Fruit fly (Drosophila melanogaster) whole organism, embryonic: ENCODE data around the gene dmGlut.

ENCODE experiments used
- BEAF-32 ChIP-seq: fragments of 200-800 bp; sonication (Bioruptor generic); optimal IDR thresholded peaks from 3 replicates; lab custom pipeline; 2017; ENCODE audit warnings: missing biosample characterization, missing genetic modification characterization, mild to moderate bottlenecking, moderate library complexity, missing genetic modification reagents
- Bgb ChIP-seq: fragments of 200-800 bp; sonication (Bioruptor generic); IDR thresholded peaks from 2 replicates; pipeline ENCODE4 v1.3.6; 2022; ENCODE audit warnings: missing biosample characterization, missing genetic modification characterization; ENCODE audit not compliant: partially characterized antibody
- CG11560 ChIP-seq: fragments of 200-800 bp; sonication (Bioruptor generic); IDR thresholded peaks from 3 replicates; pipeline ENCODE4 v1.3.6; 2022; ENCODE audit warnings: missing biosample characterization, missing genetic modification characterization
- CG11695 ChIP-seq: fragments of 200-800 bp; sonication (Bioruptor generic); IDR thresholded peaks from 3 replicates; pipeline ENCODE4 v1.3.6; 2022; ENCODE audit warnings: missing biosample characterization, missing genetic modification characterization
- CG12391 ChIP-seq: fragments of 200-800 bp; sonication (Bioruptor generic); optimal IDR thresholded peaks from 3 replicates; lab custom pipeline; 2018; ENCODE audit warnings: missing biosample characterization, mild to moderate bottlenecking, missing genetic modification characterization, moderate library complexity
- CG12942 ChIP-seq: fragments of 200-800 bp; sonication (Bioruptor generic); optimal IDR thresholded peaks from 3 replicates; lab custom pipeline; 2016; ENCODE audit warnings: missing biosample characterization, missing genetic modification characterization
- CG13624 ChIP-seq: fragments of 200-800 bp; sonication (Bioruptor generic); optimal IDR thresholded peaks from 2 replicates; lab custom pipeline; 2016; ENCODE audit warnings: missing biosample characterization, missing genetic modification characterization
- CG13894 ChIP-seq: fragments of 200-800 bp; sonication (Bioruptor generic); optimal IDR thresholded peaks from 3 replicates; lab custom pipeline; 2018; ENCODE audit warnings: missing biosample characterization, mild to moderate bottlenecking, missing genetic modification characterization, moderate library complexity
- CG14014 ChIP-seq: fragments of 200-800 bp; sonication (Bioruptor generic); IDR thresholded peaks from 2 replicates; pipeline ENCODE4 v1.3.6; 2022; ENCODE audit warnings: missing biosample characterization, missing genetic modification characterization
- CG15514 ChIP-seq: fragments of 200-800 bp; sonication (Bioruptor generic); optimal IDR thresholded peaks from 3 replicates; lab custom pipeline; 2017; ENCODE audit warnings: missing biosample characterization, missing genetic modification characterization, mild to moderate bottlenecking, moderate library complexity, missing genetic modification reagents
- CG1602 ChIP-seq: fragments of 200-800 bp; sonication (Bioruptor generic); optimal IDR thresholded peaks from 3 replicates; lab custom pipeline; 2016; ENCODE audit warnings: missing biosample characterization, missing genetic modification characterization
- CG17328 ChIP-seq: fragments of 200-800 bp; sonication (Bioruptor generic); IDR thresholded peaks from 2 replicates; pipeline ENCODE4 v1.3.6; 2022; ENCODE audit warnings: missing biosample characterization, missing genetic modification characterization
- CG17359 ChIP-seq: fragments of 200-800 bp; sonication (Bioruptor generic); optimal IDR thresholded peaks from 3 replicates; lab custom pipeline; 2018; ENCODE audit warnings: missing biosample characterization, mild to moderate bottlenecking, missing genetic modification characterization, moderate library complexity
- CG17361 ChIP-seq: fragments of 200-800 bp; sonication (Bioruptor generic); IDR thresholded peaks from 3 replicates; pipeline ENCODE4 v1.3.6; 2022; ENCODE audit warnings: missing biosample characterization, missing genetic modification characterization
- CG17612 ChIP-seq: fragments of 200-800 bp; sonication (Bioruptor generic); IDR thresholded peaks from 2 replicates; pipeline ENCODE4 v1.3.6; 2022; ENCODE audit warnings: missing biosample characterization, missing genetic modification characterization
- CG32767 ChIP-seq: fragments of 200-800 bp; sonication (Bioruptor generic); IDR thresholded peaks from 2 replicates; pipeline ENCODE4 v1.3.6; 2022; ENCODE audit warnings: missing biosample characterization, missing genetic modification characterization
- CG34422 ChIP-seq: fragments of 200-800 bp; sonication (Bioruptor generic); IDR thresholded peaks from 3 replicates; pipeline ENCODE4 v1.3.6; 2022; ENCODE audit warnings: missing biosample characterization, missing genetic modification characterization
- CG6689 ChIP-seq: fragments of 200-800 bp; sonication (Bioruptor generic); IDR thresholded peaks from 2 replicates; pipeline ENCODE4 v1.3.6; 2022; ENCODE audit warnings: missing biosample characterization, missing genetic modification characterization
- CG6854 ChIP-seq: fragments of 200-800 bp; sonication (Bioruptor generic); optimal IDR thresholded peaks from 3 replicates; lab custom pipeline; 2017; ENCODE audit warnings: missing biosample characterization, mild to moderate bottlenecking, missing genetic modification characterization
- CG8765 ChIP-seq: fragments of 200-800 bp; sonication (Bioruptor generic); IDR thresholded peaks from 2 replicates; pipeline ENCODE4 v1.3.6; 2022; ENCODE audit warnings: missing biosample characterization, missing genetic modification characterization
- CG9932 ChIP-seq: fragments of 200-800 bp; sonication (Bioruptor generic); IDR thresholded peaks from 2 replicates; pipeline ENCODE4 v1.3.6; 2022; ENCODE audit warnings: missing biosample characterization, missing genetic modification characterization
- CTCF ChIP-seq: fragments of 200-800 bp; sonication (Bioruptor generic); optimal IDR thresholded peaks from 2 replicates; lab custom pipeline; 2017; ENCODE audit warnings: missing biosample characterization, mild to moderate bottlenecking, missing genetic modification characterization, moderate library complexity
- Dp ChIP-seq: fragments of 200-800 bp; sonication (Bioruptor generic); optimal IDR thresholded peaks from 2 replicates; lab custom pipeline; 2018; ENCODE audit warnings: missing biosample characterization, mild to moderate bottlenecking, missing genetic modification characterization, moderate library complexity
- GATAe ChIP-seq: fragments of 200-800 bp; sonication (Bioruptor generic); conservative IDR thresholded peaks from 2 replicates; pipeline ENCODE4 v1.3.6; 2022; ENCODE audit warnings: missing biosample characterization, missing genetic modification characterization
- Hsf ChIP-seq: fragments of 200-800 bp; sonication (Bioruptor generic); optimal IDR thresholded peaks from 3 replicates; lab custom pipeline; 2016; ENCODE audit warnings: missing biosample characterization, missing genetic modification characterization
- Med ChIP-seq: fragments of 200-800 bp; sonication (Bioruptor generic); peaks from one replicate; lab custom pipeline; 2016; ENCODE audit warnings: missing biosample characterization, missing genetic modification characterization, mild to moderate bottlenecking, inconsistent platforms, moderate library complexity
- Neu2 ChIP-seq: fragments of 200-800 bp; sonication (Bioruptor generic); optimal IDR thresholded peaks from 3 replicates; lab custom pipeline; 2016; ENCODE audit warnings: missing biosample characterization, missing genetic modification characterization, borderline replicate concordance
- Sox100B ChIP-seq: fragments of 200-800 bp; sonication (Bioruptor generic); optimal IDR thresholded peaks from 3 replicates; lab custom pipeline; 2018; ENCODE audit warnings: missing biosample characterization, mild to moderate bottlenecking, missing genetic modification characterization
- Sox102F ChIP-seq: fragments of 200-800 bp; sonication (Bioruptor generic); optimal IDR thresholded peaks from 2 replicates; lab custom pipeline; 2018; ENCODE audit warnings: missing biosample characterization, mild to moderate bottlenecking, missing genetic modification characterization, moderate library complexity
- Sry-δ ChIP-seq: fragments of 200-800 bp; sonication (Bioruptor generic); optimal IDR thresholded peaks from 2 replicates; lab custom pipeline; 2016; ENCODE audit warnings: missing biosample characterization, missing genetic modification characterization
- Usf ChIP-seq: fragments of 200-800 bp; sonication (Bioruptor generic); optimal IDR thresholded peaks from 2 replicates; lab custom pipeline; 2017; ENCODE audit warnings: missing genotype, missing biosample characterization, missing genetic modification characterization
- Xrp1 ChIP-seq: fragments of 200-800 bp; sonication (Bioruptor generic); IDR thresholded peaks from 2 replicates; pipeline ENCODE4 v1.3.6; 2022; ENCODE audit warnings: missing biosample characterization, missing genetic modification characterization
- YL-1 ChIP-seq: fragments of 200-800 bp; sonication (Bioruptor generic); optimal IDR thresholded peaks from 3 replicates; lab custom pipeline; 2017; ENCODE audit warnings: missing biosample characterization, mild to moderate bottlenecking, missing genetic modification characterization
- ap ChIP-seq: fragments of 200-800 bp; sonication (Bioruptor generic); IDR thresholded peaks from 2 replicates; pipeline ENCODE4 v1.3.6; 2022; ENCODE audit warnings: missing biosample characterization, missing genetic modification characterization
- chif ChIP-seq, 2 experiments: fragments of 200-800 bp; sonication (Bioruptor generic); optimal IDR thresholded peaks; 3 replicates each; lab custom pipeline; 2016; ENCODE audit warnings: missing biosample characterization in 2 of 2, missing genetic modification characterization in 2 of 2
- gfzf ChIP-seq: fragments of 200-800 bp; sonication (Bioruptor generic); optimal IDR thresholded peaks from 2 replicates; lab custom pipeline; 2016; ENCODE audit warnings: missing biosample characterization, mild to moderate bottlenecking, missing genetic modification characterization, moderate library complexity
- grn ChIP-seq: fragments of 200-800 bp; sonication (Bioruptor generic); optimal IDR thresholded peaks from 3 replicates; lab custom pipeline; 2017; ENCODE audit warnings: missing biosample characterization, missing genetic modification characterization
- ham ChIP-seq: fragments of 200-800 bp; sonication (Bioruptor generic); IDR thresholded peaks from 2 replicates; pipeline ENCODE4 v1.3.6; 2022; ENCODE audit warnings: missing biosample characterization, missing genetic modification characterization
- jigr1 ChIP-seq: fragments of 200-800 bp; sonication (Bioruptor generic); IDR thresholded peaks from 3 replicates; pipeline ENCODE4 v1.3.6; 2022; ENCODE audit warnings: missing biosample characterization, missing genetic modification characterization
- lilli ChIP-seq: fragments of 200-800 bp; sonication (Bioruptor generic); optimal IDR thresholded peaks from 3 replicates; lab custom pipeline; 2016; ENCODE audit warnings: missing biosample characterization, missing genetic modification characterization
- pan ChIP-seq, 4 experiments: fragments of >200 bp in 3 of 4; fragments of 200-800 bp in 1 of 4; sonication (Bioruptor generic) in 1 of 4; optimal IDR thresholded peaks in 3 of 4; IDR thresholded peaks in 1 of 4; 2 replicates each; pipeline versions ENCODE4 v1.3.6 to Lab custom; 2017 to 2022; ENCODE audit warnings: missing biosample characterization in 2 of 4, missing genetic modification characterization in 2 of 4, mixed read lengths in 1 of 4
- prd ChIP-seq, 3 experiments: fragments of >200 bp in 2 of 3; fragments of 200-800 bp in 1 of 3; sonication (Bioruptor generic) in 1 of 3; optimal IDR thresholded peaks in 2 of 3; IDR thresholded peaks in 1 of 3; 2 replicates in 2 of 3; 3 replicates in 1 of 3; pipeline versions ENCODE4 v1.3.6 to Lab custom; 2017 to 2022; ENCODE audit warnings: missing biosample characterization in 1 of 3, missing genetic modification characterization in 1 of 3
- pzg ChIP-seq: fragments of 200-800 bp; sonication (Bioruptor generic); optimal IDR thresholded peaks from 3 replicates; lab custom pipeline; 2018; ENCODE audit warnings: missing biosample characterization, mild to moderate bottlenecking, missing genetic modification characterization, moderate library complexity
- scrt ChIP-seq: fragments of 200-800 bp; sonication (Bioruptor generic); optimal IDR thresholded peaks from 2 replicates; lab custom pipeline; 2018; ENCODE audit warnings: missing biosample characterization, mild to moderate bottlenecking, missing genetic modification characterization, moderate library complexity
- sob ChIP-seq: fragments of 200-800 bp; sonication (Bioruptor generic); IDR thresholded peaks from 2 replicates; pipeline ENCODE4 v1.3.6; 2022; ENCODE audit warnings: missing biosample characterization, missing genetic modification characterization
- stwl ChIP-seq: fragments of 200-800 bp; sonication (Bioruptor generic); optimal IDR thresholded peaks from 3 replicates; lab custom pipeline; 2018; ENCODE audit warnings: missing biosample characterization, mild to moderate bottlenecking, missing genetic modification characterization, moderate library complexity
- tap ChIP-seq: fragments of 200-800 bp; optimal IDR thresholded peaks from 3 replicates; lab custom pipeline; 2019; ENCODE audit warnings: missing biosample characterization, mild to moderate bottlenecking, missing genetic modification characterization, moderate library complexity
- trem ChIP-seq: fragments of 200-800 bp; optimal IDR thresholded peaks from 3 replicates; lab custom pipeline; 2019; ENCODE audit warnings: missing biosample characterization, mild to moderate bottlenecking, missing genetic modification characterization, moderate library complexity
- unpg ChIP-seq: fragments of 200-800 bp; sonication (Bioruptor generic); optimal IDR thresholded peaks from 3 replicates; lab custom pipeline; 2018; ENCODE audit warnings: missing biosample characterization, mild to moderate bottlenecking, missing genetic modification characterization, moderate library complexity
- zfh1 ChIP-seq: fragments of 200-800 bp; sonication (Bioruptor generic); IDR thresholded peaks from 3 replicates; pipeline ENCODE4 v1.3.6; 2022; ENCODE audit warnings: missing biosample characterization, missing genetic modification characterization

Gene dmGlut

DNA sequence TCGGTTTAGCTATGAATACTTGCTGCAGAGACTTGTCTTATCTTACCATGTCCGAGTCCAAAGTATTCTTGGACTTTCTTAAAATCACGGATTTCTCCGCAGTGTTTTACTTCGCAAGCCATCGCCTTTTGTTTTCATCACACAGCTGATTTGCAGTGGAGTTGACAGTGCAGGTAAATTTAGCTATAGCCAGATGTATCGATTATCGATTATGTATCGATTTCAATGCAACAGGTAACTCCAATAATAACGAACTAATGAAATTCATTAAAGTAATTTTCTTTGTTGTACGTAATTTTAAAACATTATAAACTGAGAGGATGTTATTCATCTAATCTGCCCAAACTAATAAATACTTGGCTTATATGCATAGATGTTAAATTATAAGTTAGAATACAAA is 35.8 kb downstream of the dmGlut start, which contains the start of gene Rab3-GAP (continued):
- no peak for TF ChIP-seq Usf
- TF ChIP-seq Sry-δ (GFP tag; lab: Kevin White, UChicago): peak; percentile 48
- TF ChIP-seq CG6689 (GFP tag; lab: Robert Waterston, UW): no peak
- TF ChIP-seq YL-1: no peak
- no peak for TF ChIP-seq CG8765 (GFP tag; lab: Robert Waterston, UW)
- peak; percentile 30; the same call in 1 of the 3 replicates for TF ChIP-seq CG34422 (GFP tag; lab: Robert Waterston, UW)
- TF ChIP-seq gfzf (GFP tag; lab: Kevin White, UChicago): no peak
- peak; percentile 95 for TF ChIP-seq scrt (GFP tag; lab: Kevin White, UChicago)
- TF ChIP-seq CG17612 (GFP tag; lab: Robert Waterston, UW): no peak
- TF ChIP-seq stwl: peak; percentile 75
- TF ChIP-seq trem (tag; lab: Kevin White, UChicago): peak; percentile 78
- no peak for TF ChIP-seq CG6854 (GFP tag; lab: Kevin White, UChicago)
- peak; percentile 4 for TF ChIP-seq tap
- TF ChIP-seq lilli (GFP tag; lab: Kevin White, UChicago): peak; percentile 37
- TF ChIP-seq GATAe (GFP tag; lab: Robert Waterston, UW): no peak
- no peak for TF ChIP-seq jigr1 (GFP tag; lab: Robert Waterston, UW)
- peak; percentile 51; the same call in 1 of the 3 replicates for TF ChIP-seq zfh1 (GFP tag; lab: Robert Waterston, UW)
- no peak for TF ChIP-seq Neu2 (GFP tag; lab: Kevin White, UChicago)
- TF ChIP-seq CTCF: no peak
- TF ChIP-seq CG32767: 0 out of 2 replicates have a peak, but pooled peaks have one; percentile 15
- TF ChIP-seq CG12942 (GFP tag; lab: Kevin White, UChicago): peak; percentile 34
- TF ChIP-seq CG17361 (GFP tag; lab: Robert Waterston, UW): peak; percentile 51; the same call in 1 of the 3 replicates
- peak; percentile 52; the same call in 1 of the 2 replicates for TF ChIP-seq Bgb (GFP tag; lab: Robert Waterston, UW)
- no peak for TF ChIP-seq Sox102F (GFP tag; lab: Kevin White, UChicago)
- 0 out of 2 replicates have a peak, but pooled peaks have one; percentile 10 for TF ChIP-seq CG9932
- TF ChIP-seq CG13624 (GFP tag; lab: Kevin White, UChicago): peak; percentile 1
- TF ChIP-seq CG11695 (GFP tag; lab: Robert Waterston, UW): peak; percentile 44; the same call in 1 of the 3 replicates
- peak; percentile 78 for TF ChIP-seq Med (GFP tag; lab: Kevin White, UChicago)
- peak; percentile 14 for TF ChIP-seq CG1602 (GFP tag; lab: Kevin White, UChicago)
- TF ChIP-seq chif (GFP tag; optimal IDR thresholded peaks at IDR 0.05; lab: Kevin White, UChicago): peak in 1 of 2 experiments; percentile 16
- peak; percentile 28 for TF ChIP-seq Hsf (GFP tag; lab: Kevin White, UChicago)
- no peak for TF ChIP-seq CG13894 (tag; lab: Kevin White, UChicago)
- peak; percentile 52 for TF ChIP-seq pzg (GFP tag; lab: Kevin White, UChicago)
- TF ChIP-seq Sox100B (GFP tag; lab: Kevin White, UChicago): no peak
- peak; percentile 60 for TF ChIP-seq CG15514 (GFP tag; lab: Kevin White, UChicago)
- peak; percentile 53 for TF ChIP-seq CG12391 (tag; lab: Kevin White, UChicago)
- peak; percentile 36 for TF ChIP-seq BEAF-32 (GFP tag; lab: Kevin White, UChicago)
- TF ChIP-seq Dp: peak; percentile 10
- no peak for TF ChIP-seq ham (GFP tag; lab: Robert Waterston, UW)
- no peak for TF ChIP-seq CG17328 (GFP tag; lab: Robert Waterston, UW)
- TF ChIP-seq unpg (GFP tag; lab: Kevin White, UChicago): peak; percentile 45
- no peak for TF ChIP-seq CG11560 (tag; lab: Robert Waterston, UW)
- TF ChIP-seq grn (GFP tag; lab: Kevin White, UChicago): no peak
- TF ChIP-seq Xrp1 (GFP tag; lab: Robert Waterston, UW): no peak
- no peak for TF ChIP-seq pan (optimal IDR thresholded peaks at IDR 0.05; lab: Kevin White, UChicago)
- TF ChIP-seq pan (GFP tag; optimal IDR thresholded peaks at IDR 0.05 in 1 of 2, IDR thresholded peaks at IDR 0.05 in 1 of 2): peak in 1 of 2 experiments; percentile 40
- no peak for TF ChIP-seq ap (GFP tag; lab: Robert Waterston, UW)
- no peak; the same call in 1 of the 2 replicates for TF ChIP-seq CG14014
- peak; percentile 29; the same call in 1 of the 2 replicates for TF ChIP-seq sob (GFP tag; lab: Robert Waterston, UW)
- no peak for TF ChIP-seq prd (optimal IDR thresholded peaks at IDR 0.05; lab: Kevin White, UChicago)
- TF ChIP-seq prd (GFP tag; IDR thresholded peaks at IDR 0.05; lab: Robert Waterston, UW): peak; percentile 69
- TF ChIP-seq CG17359 (tag; lab: Kevin White, UChicago): peak; percentile 25
